Worm (Caenorhabditis elegans): ENCODE measurements around the gene C14E2.1.

- no peak for TF ChIP-seq sem-4 (tag; optimal IDR thresholded peaks at IDR 0.05)
- no peak for TF ChIP-seq mab-5 (tag; optimal IDR thresholded peaks at IDR 0.05)
- TF ChIP-seq ZK546.5 (tag; optimal IDR thresholded peaks at IDR 0.05) = no peak
- TF ChIP-seq snpc-4 (tag; optimal IDR thresholded peaks at IDR 0.05) = no peak
- TF ChIP-seq R02D3.7 (tag; optimal IDR thresholded peaks at IDR 0.05) = no peak
- no peak for TF ChIP-seq ama-1 (optimal IDR thresholded peaks at IDR 0.05)
- TF ChIP-seq lin-13 (GFP tag; optimal IDR thresholded peaks at IDR 0.05) = no peak
- TF ChIP-seq nhr-10 (tag; optimal IDR thresholded peaks at IDR 0.05) = no peak
- no peak for TF ChIP-seq elt-3 (tag; optimal IDR thresholded peaks at IDR 0.05)
- no peak for TF ChIP-seq lsy-2 (tag; optimal IDR thresholded peaks at IDR 0.05)
- no peak for TF ChIP-seq aly-2 (tag; optimal IDR thresholded peaks at IDR 0.05)
- TF ChIP-seq ztf-4 (tag; optimal IDR thresholded peaks at IDR 0.05) = no peak
- TF ChIP-seq nhr-25 (tag; optimal IDR thresholded peaks at IDR 0.05) = no peak
- TF ChIP-seq nhr-77 (tag; optimal IDR thresholded peaks at IDR 0.05) = no peak
Measured at ce11 chrX:1777988-1778387, 48.3 kb upstream of the C14E2.1 start, which contains the start of gene elc-2.

Data from whole organism, L2 larva.